Worm (Caenorhabditis elegans) whole organism, early embryonic: Measurements from ENCODE around the gene ZK1307.7.

ENCODE experiments used
- B0310.2 ChIP-seq: sonication (generic microtip); optimal IDR thresholded peaks from 2 replicates; lab custom pipeline; 2016; ENCODE audit warnings: mild to moderate bottlenecking, missing genetic modification characterization, missing compliant biosample characterization
- F13C5.2 ChIP-seq: sonication (generic microtip); optimal IDR thresholded peaks from 2 replicates; lab custom pipeline; 2017; ENCODE audit warnings: mild to moderate bottlenecking, missing genetic modification characterization, inconsistent platforms, missing compliant biosample characterization
- aly-1 ChIP-seq: sonication (generic microtip); optimal IDR thresholded peaks from 2 replicates; lab custom pipeline; 2016; ENCODE audit warnings: missing genetic modification characterization, missing compliant biosample characterization
- ama-1 ChIP-seq: fragments of 150-350 bp; optimal IDR thresholded peaks from 2 replicates; lab custom pipeline; 2014
- ceh-13 ChIP-seq: fragments of 200-800 bp; sonication (Bioruptor generic); optimal IDR thresholded peaks from 2 replicates; lab custom pipeline; 2018; ENCODE audit warnings: mild to moderate bottlenecking, missing genetic modification characterization, missing compliant biosample characterization
- ceh-36 ChIP-seq: sonication (generic microtip); optimal IDR thresholded peaks from 2 replicates; lab custom pipeline; 2016; ENCODE audit warnings: missing genetic modification characterization, inconsistent platforms, missing compliant biosample characterization
- ets-7 ChIP-seq: sonication (generic microtip); optimal IDR thresholded peaks from 2 replicates; lab custom pipeline; 2016; ENCODE audit warnings: missing genotype, missing genetic modification characterization, missing compliant biosample characterization
- flt-1 ChIP-seq: fragments of 200-800 bp; sonication (Bioruptor generic); IDR thresholded peaks from 2 replicates; pipeline ENCODE4 v1.3.6; 2022; ENCODE audit warnings: missing genetic modification characterization, missing compliant biosample characterization
- hmbx-1 ChIP-seq: sonication (generic microtip); optimal IDR thresholded peaks from 2 replicates; lab custom pipeline; 2016; ENCODE audit warnings: mild to moderate bottlenecking, missing genetic modification characterization, missing compliant biosample characterization
- hmg-4 ChIP-seq: fragments of 200-800 bp; sonication (Bioruptor generic); optimal IDR thresholded peaks from 2 replicates; lab custom pipeline; 2018; ENCODE audit warnings: mild to moderate bottlenecking, missing genetic modification characterization, missing compliant biosample characterization
- hnd-1 ChIP-seq: sonication (generic microtip); optimal IDR thresholded peaks from 2 replicates; lab custom pipeline; 2016; ENCODE audit warnings: missing genetic modification characterization, missing compliant biosample characterization
- pes-1 ChIP-seq: fragments of 200-800 bp; sonication (Bioruptor generic); IDR thresholded peaks from 2 replicates; pipeline ENCODE4 v1.3.6; 2022; ENCODE audit warnings: missing genetic modification reagents, missing genetic modification characterization, missing compliant biosample characterization
- scrt-1 ChIP-seq: fragments of 200-800 bp; sonication (Bioruptor generic); IDR thresholded peaks from 2 replicates; pipeline ENCODE4 v1.3.6; 2022; ENCODE audit warnings: missing genetic modification characterization, missing compliant biosample characterization
- sea-1 ChIP-seq: fragments of 200-800 bp; sonication (Bioruptor generic); conservative IDR thresholded peaks from 2 replicates; pipeline ENCODE4 v1.3.6; 2022; ENCODE audit warnings: missing genetic modification characterization, missing compliant biosample characterization
- tbx-11 ChIP-seq: fragments of 200-800 bp; sonication (Bioruptor generic); IDR thresholded peaks from 2 replicates; pipeline ENCODE4 v1.3.6; 2022; ENCODE audit warnings: missing genetic modification characterization, missing compliant biosample characterization
- tbx-37 ChIP-seq: fragments of 200-800 bp; sonication (Bioruptor generic); conservative IDR thresholded peaks from 2 replicates; pipeline ENCODE4 v1.3.6; 2022; ENCODE audit warnings: missing genetic modification reagents, missing genetic modification characterization, missing compliant biosample characterization
- tra-4 ChIP-seq: sonication (generic microtip); optimal IDR thresholded peaks from 2 replicates; lab custom pipeline; 2017; ENCODE audit warnings: missing genetic modification characterization, missing compliant biosample characterization

The ZK1307.7 gene

DNA sequence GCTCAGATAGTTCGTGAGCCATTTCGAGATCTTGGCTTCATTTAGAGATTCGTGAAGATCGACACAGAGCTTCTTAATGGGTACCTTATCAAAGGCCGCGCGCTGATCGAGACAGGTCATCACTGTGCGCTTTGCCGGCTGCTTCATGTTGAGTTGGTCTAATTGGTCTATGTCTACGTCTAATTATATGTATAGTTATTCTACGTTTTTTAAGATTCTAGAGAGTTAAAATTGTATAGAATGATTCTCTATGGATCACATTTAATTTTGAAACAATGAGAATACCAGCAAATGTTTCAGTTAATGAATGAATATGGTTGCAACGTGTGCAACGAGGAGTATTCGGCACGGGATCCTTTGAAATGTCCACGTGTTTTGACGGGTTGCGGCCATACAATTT lies 38.3 kb downstream of the ZK1307.7 start, which contains the start of gene arc-1:
TSS of gene arc-1 (plus strand) at position 301 of the 400 bp plus-strand sequence.
- TF ChIP-seq scrt-1: no peak
- TF ChIP-seq B0310.2 (tag; lab: Kevin White, UChicago): no peak
- TF ChIP-seq ceh-13 (GFP tag; lab: Kevin White, UChicago): no peak
- TF ChIP-seq hmg-4 (GFP tag; lab: Kevin White, UChicago): no peak
- TF ChIP-seq tbx-37 (GFP tag; lab: Robert Waterston, UW): no peak
- no peak for TF ChIP-seq tra-4 (tag; lab: Kevin White, UChicago)
- no peak for TF ChIP-seq aly-1 (tag; lab: Kevin White, UChicago)
- no peak for TF ChIP-seq hnd-1 (tag; lab: Kevin White, UChicago)
- no peak for TF ChIP-seq flt-1 (GFP tag; lab: Robert Waterston, UW)

DNA sequence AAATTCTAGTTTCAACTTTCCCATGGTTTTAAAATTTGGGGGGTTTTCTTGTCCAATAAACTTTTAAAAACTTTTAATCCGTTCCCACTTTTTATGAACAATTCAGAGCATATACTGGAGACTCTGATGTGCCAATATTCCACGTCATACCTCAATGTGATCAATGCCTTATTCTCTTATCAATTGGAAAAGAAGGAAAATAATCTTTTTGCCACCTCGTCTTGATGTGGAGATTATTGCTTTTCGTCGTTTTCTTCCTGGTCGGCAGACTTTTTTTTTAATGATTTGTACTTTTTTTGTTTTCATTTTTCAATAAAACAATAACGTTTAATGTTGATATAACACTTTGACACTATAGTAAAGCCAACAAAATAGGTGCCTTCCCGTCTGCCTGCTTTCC lies 41.1 kb downstream of the ZK1307.7 start:
- TF ChIP-seq ceh-13 (GFP tag; lab: Kevin White, UChicago) (no peak), ama-1 (lab: Kevin White, UChicago) (no peak), tbx-11 (GFP tag; lab: Robert Waterston, UW) (no peak), hnd-1 (tag; lab: Kevin White, UChicago) (no peak), F13C5.2 (no peak)

DNA sequence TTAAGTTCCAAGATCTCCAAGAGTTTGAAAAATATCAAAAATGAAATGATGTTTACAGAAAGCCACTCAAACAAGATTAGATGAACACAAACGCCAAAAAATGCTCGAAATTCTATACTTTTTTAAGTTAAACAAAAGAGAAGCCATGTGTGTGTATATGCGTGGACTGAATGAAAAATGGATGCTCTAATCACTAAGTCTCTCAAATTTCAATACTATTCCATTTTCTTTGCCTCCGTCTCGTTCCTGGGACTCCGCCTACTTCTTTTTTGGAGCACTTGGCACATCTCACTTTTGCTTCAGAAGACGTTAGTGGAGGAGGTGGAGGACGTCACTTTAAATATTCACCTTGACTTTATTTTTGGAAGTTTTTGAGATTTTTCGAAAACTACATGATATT lies 43.4 kb downstream of the ZK1307.7 start:
- no peak for TF ChIP-seq ets-7 (tag; lab: Kevin White, UChicago)
- TF ChIP-seq B0310.2 (tag; lab: Kevin White, UChicago): no peak
- TF ChIP-seq ama-1 (lab: Kevin White, UChicago): no peak
- no peak for TF ChIP-seq tra-4 (tag; lab: Kevin White, UChicago)
- TF ChIP-seq tbx-11 (GFP tag; lab: Robert Waterston, UW): no peak
- TF ChIP-seq ceh-13 (GFP tag; lab: Kevin White, UChicago): no peak
- no peak for TF ChIP-seq scrt-1
- no peak for TF ChIP-seq F13C5.2
- TF ChIP-seq pes-1 (GFP tag; lab: Robert Waterston, UW): no peak
- TF ChIP-seq tbx-37 (GFP tag; lab: Robert Waterston, UW): no peak
- TF ChIP-seq hnd-1 (tag; lab: Kevin White, UChicago): no peak
- TF ChIP-seq flt-1 (GFP tag; lab: Robert Waterston, UW): no peak
- TF ChIP-seq aly-1 (tag; lab: Kevin White, UChicago): no peak
- no peak for TF ChIP-seq ceh-36 (tag; lab: Kevin White, UChicago)
- no peak for TF ChIP-seq hmbx-1 (tag; lab: Kevin White, UChicago)
- no peak for TF ChIP-seq sea-1
- TF ChIP-seq hmg-4 (GFP tag; lab: Kevin White, UChicago): no peak

DNA sequence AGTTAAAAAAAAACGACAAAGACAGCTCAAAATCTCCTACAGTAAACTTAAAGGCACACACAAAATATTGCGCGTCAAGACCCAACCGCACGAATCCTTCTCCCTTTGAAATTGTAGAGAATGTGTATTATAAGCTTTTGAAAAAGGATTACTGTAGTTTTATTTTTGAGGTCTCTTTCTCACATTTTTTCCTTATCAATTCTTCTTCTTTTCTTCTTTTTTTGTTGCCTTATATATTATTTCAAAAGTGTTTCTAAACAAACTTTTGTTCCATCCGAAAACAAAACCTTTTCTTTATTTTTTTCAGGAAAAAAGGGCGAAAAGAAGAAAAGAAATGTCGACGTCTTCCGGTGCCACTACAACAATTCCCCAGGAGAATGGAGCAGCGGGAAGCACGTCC lies 44.1 kb downstream of the ZK1307.7 start, which contains the start of gene ZK1320.13:
TSS of gene ZK1320.13 (plus strand) at position 301 of the 400 bp plus-strand sequence.
- no peak for TF ChIP-seq aly-1 (tag; lab: Kevin White, UChicago)
- TF ChIP-seq hnd-1 (tag; lab: Kevin White, UChicago): no peak
- no peak for TF ChIP-seq ceh-13 (GFP tag; lab: Kevin White, UChicago)
- no peak for TF ChIP-seq scrt-1
- TF ChIP-seq B0310.2 (tag; lab: Kevin White, UChicago): no peak

DNA sequence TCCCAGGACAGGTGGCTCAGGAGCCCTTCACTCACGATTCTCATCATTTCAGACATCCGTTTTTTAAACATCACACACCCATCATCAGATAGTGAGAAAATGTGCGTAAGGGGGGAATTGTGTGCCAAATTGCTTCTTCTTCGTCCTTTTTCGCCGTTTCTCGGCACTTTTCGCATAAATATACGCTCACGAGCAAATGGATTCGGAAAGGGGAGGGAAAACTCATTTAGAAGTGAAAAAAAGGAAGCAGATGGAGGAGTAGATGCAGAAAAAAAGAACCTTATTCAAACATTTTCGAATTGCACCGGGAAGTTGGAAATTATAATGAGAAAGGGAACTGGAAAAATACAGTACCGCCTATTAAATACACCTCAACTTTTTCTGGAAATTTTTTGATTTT lies 45.6 kb downstream of the ZK1307.7 start:
- no peak for TF ChIP-seq sea-1
- TF ChIP-seq F13C5.2: no peak
- TF ChIP-seq pes-1 (GFP tag; lab: Robert Waterston, UW): no peak
- no peak for TF ChIP-seq ets-7 (tag; lab: Kevin White, UChicago)
- TF ChIP-seq ceh-36 (tag; lab: Kevin White, UChicago): no peak
- no peak for TF ChIP-seq hnd-1 (tag; lab: Kevin White, UChicago)
- no peak for TF ChIP-seq hmbx-1 (tag; lab: Kevin White, UChicago)

DNA sequence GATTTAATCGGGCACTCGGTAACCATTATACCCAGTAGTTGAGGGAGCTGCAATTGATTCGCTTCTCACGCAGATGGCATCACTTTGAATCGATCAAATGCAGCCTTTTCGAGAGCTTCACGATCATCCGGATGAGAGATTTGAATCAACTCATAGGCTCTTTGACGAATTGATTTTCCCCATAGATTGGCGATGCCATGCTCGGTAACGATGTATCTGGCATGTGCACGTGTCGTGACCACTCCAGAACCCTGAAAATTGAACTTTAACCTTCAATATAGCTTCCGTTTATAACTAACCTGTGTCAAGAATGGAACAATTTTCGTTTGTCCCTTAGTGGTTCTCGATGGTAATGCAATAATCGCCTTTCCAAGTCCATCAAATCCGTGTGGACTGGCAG lies 47.8 kb downstream of the ZK1307.7 start:
- TF ChIP-seq ceh-13 (GFP tag; lab: Kevin White, UChicago) (no peak), B0310.2 (tag; lab: Kevin White, UChicago) (no peak), hmbx-1 (tag; lab: Kevin White, UChicago) (no peak), F13C5.2 (no peak), ama-1 (lab: Kevin White, UChicago) (no peak), hmg-4 (GFP tag; lab: Kevin White, UChicago) (no peak), tra-4 (tag; lab: Kevin White, UChicago) (no peak), ceh-36 (tag; lab: Kevin White, UChicago) (no peak), tbx-11 (GFP tag; lab: Robert Waterston, UW) (no peak), sea-1 (no peak), ets-7 (tag; lab: Kevin White, UChicago) (no peak), tbx-37 (GFP tag; lab: Robert Waterston, UW) (no peak), scrt-1 (no peak), flt-1 (GFP tag; lab: Robert Waterston, UW) (no peak), aly-1 (tag; lab: Kevin White, UChicago) (no peak), pes-1 (GFP tag; lab: Robert Waterston, UW) (no peak), hnd-1 (tag; lab: Kevin White, UChicago) (no peak)

DNA sequence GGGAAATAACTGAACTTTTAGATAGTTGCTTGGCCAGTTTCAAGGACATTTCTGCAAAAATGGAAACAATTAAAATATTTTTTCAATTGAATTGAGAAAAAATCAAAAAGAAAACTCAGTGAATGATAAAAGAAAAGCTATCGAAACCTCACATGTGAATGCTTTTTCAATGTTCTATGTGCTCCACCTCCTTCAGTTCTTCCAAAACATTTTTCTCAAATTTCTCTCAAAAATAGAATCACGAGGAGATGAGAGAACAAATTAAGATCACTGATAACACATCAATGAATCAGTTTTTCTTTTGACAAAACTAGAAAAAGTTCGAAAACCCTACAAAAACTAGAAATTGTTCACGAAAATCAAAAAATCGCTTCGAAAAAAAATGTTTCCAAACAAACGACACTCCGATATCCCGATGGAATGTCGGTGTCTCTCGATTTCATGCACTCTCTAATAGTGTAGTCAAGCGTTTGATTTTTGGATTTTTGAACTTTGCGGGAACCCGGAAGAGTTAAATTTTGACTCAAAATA lies 50.3 kb downstream of the ZK1307.7 start, which contains the start of gene ZK1320.9:
TSS of gene ZK1320.9 (minus strand) at position 51 of the 531 bp plus-strand sequence.
- TF ChIP-seq aly-1 (tag; lab: Kevin White, UChicago) (no peak), tbx-11 (GFP tag; lab: Robert Waterston, UW) (no peak), B0310.2 (tag; lab: Kevin White, UChicago) (no peak), ama-1 (lab: Kevin White, UChicago) (no peak), hnd-1 (tag; lab: Kevin White, UChicago) (no peak), F13C5.2 (no peak), ets-7 (tag; lab: Kevin White, UChicago) (no peak), scrt-1 (no peak), tra-4 (tag; lab: Kevin White, UChicago) (no peak), pes-1 (GFP tag; lab: Robert Waterston, UW) (no peak), hmbx-1 (tag; lab: Kevin White, UChicago) (no peak), flt-1 (GFP tag; lab: Robert Waterston, UW) (no peak), hmg-4 (GFP tag; lab: Kevin White, UChicago) (no peak), ceh-13 (GFP tag; lab: Kevin White, UChicago) (no peak), tbx-37 (GFP tag; lab: Robert Waterston, UW) (no peak), sea-1 (no peak), ceh-36 (tag; lab: Kevin White, UChicago) (no peak)
